Worm (Caenorhabditis elegans) whole organism, young adult: Measurements from ENCODE around the gene ifb-2.
A peak's percentile ranks its signal among the peaks of the same experiment; 100 is the strongest.

Experiments
- B0261.1 ChIP-seq: sonication (generic microtip); optimal IDR thresholded peaks from 2 replicates; lab custom pipeline; 2016; ENCODE audit warnings: mild to moderate bottlenecking, missing genetic modification characterization, moderate library complexity, missing compliant biosample characterization
- B0336.3 ChIP-seq: fragments of 200-800 bp; sonication (Bioruptor generic); IDR thresholded peaks from 2 replicates; pipeline ENCODE4 v1.3.6; 2022; ENCODE audit warnings: missing genetic modification characterization, missing compliant biosample characterization
- C17E4.6 ChIP-seq: fragments of 200-800 bp; sonication (Bioruptor generic); IDR thresholded peaks from 2 replicates; pipeline ENCODE4 v1.3.6; 2022; ENCODE audit warnings: missing genetic modification reagents, missing genetic modification characterization, missing compliant biosample characterization
- F33H1.4 ChIP-seq: fragments of 200-800 bp; sonication (Bioruptor generic); IDR thresholded peaks from 2 replicates; pipeline ENCODE4 v1.3.6; 2022; ENCODE audit warnings: missing genetic modification reagents, missing genetic modification characterization, missing compliant biosample characterization
- F37B4.10 ChIP-seq: fragments of 200-800 bp; sonication (Bioruptor generic); IDR thresholded peaks from 2 replicates; pipeline ENCODE4 v1.3.6; 2022; ENCODE audit warnings: missing genetic modification characterization, missing compliant biosample characterization
- F49E8.2 ChIP-seq: sonication (generic microtip); optimal IDR thresholded peaks from 3 replicates; lab custom pipeline; 2017; ENCODE audit warnings: missing genetic modification characterization, mild to moderate bottlenecking, missing compliant biosample characterization, antibody characterized with exemption, moderate library complexity; ENCODE audit not compliant: insufficient read depth
- F52B5.7 ChIP-seq: sonication (generic microtip); optimal IDR thresholded peaks from 2 replicates; lab custom pipeline; 2016; ENCODE audit warnings: mild to moderate bottlenecking, missing genetic modification characterization, missing compliant biosample characterization
- F55B11.4 ChIP-seq: sonication (generic microtip); optimal IDR thresholded peaks from 2 replicates; lab custom pipeline; 2016; ENCODE audit warnings: missing compliant biosample characterization, missing genetic modification characterization, borderline replicate concordance; ENCODE audit not compliant: insufficient read depth
- F57A8.1 ChIP-seq: fragments of 200-800 bp; sonication (Bioruptor generic); optimal IDR thresholded peaks from 2 replicates; lab custom pipeline; 2018; ENCODE audit warnings: mild to moderate bottlenecking, missing genetic modification characterization, moderate library complexity, missing compliant biosample characterization
- T26A5.8 ChIP-seq: sonication (generic microtip); optimal IDR thresholded peaks from 2 replicates; lab custom pipeline; 2016; ENCODE audit warnings: missing genetic modification characterization, missing compliant biosample characterization
- Y53F4B.3 ChIP-seq: fragments of 200-800 bp; sonication (Bioruptor generic); IDR thresholded peaks from 2 replicates; pipeline ENCODE4 v1.3.6; 2022; ENCODE audit warnings: missing genetic modification reagents, missing genetic modification characterization, missing compliant biosample characterization
- Y67H2A.10 ChIP-seq: fragments of 200-800 bp; sonication (Bioruptor generic); conservative IDR thresholded peaks from 2 replicates; pipeline ENCODE4 v1.3.6; 2022; ENCODE audit warnings: missing genetic modification reagents, missing genetic modification characterization, missing compliant biosample characterization
- Y95B8A.8 ChIP-seq: fragments of 200-800 bp; sonication (Bioruptor generic); IDR thresholded peaks from 2 replicates; pipeline ENCODE4 v1.3.6; 2022; ENCODE audit warnings: missing genetic modification reagents, missing genetic modification characterization, missing compliant biosample characterization
- ZK185.1 ChIP-seq: sonication (generic microtip); optimal IDR thresholded peaks from 2 replicates; lab custom pipeline; 2016; ENCODE audit warnings: mild to moderate bottlenecking, missing genetic modification characterization, missing compliant biosample characterization; ENCODE audit not compliant: poor library complexity, severe bottlenecking
- atf-7 ChIP-seq: sonication (generic microtip); optimal IDR thresholded peaks from 2 replicates; lab custom pipeline; 2017; ENCODE audit warnings: mild to moderate bottlenecking, missing genetic modification characterization, missing compliant biosample characterization
- athp-1 ChIP-seq: sonication (generic microtip); optimal IDR thresholded peaks from 2 replicates; lab custom pipeline; 2017; ENCODE audit warnings: mild to moderate bottlenecking, missing genetic modification characterization, missing compliant biosample characterization
- attf-3 ChIP-seq: fragments of 200-800 bp; sonication (Bioruptor generic); conservative IDR thresholded peaks from 2 replicates; pipeline ENCODE4 v1.3.6; 2022; ENCODE audit warnings: missing genetic modification reagents, missing genetic modification characterization, missing compliant biosample characterization
- attf-5 ChIP-seq: fragments of 200-800 bp; sonication (Bioruptor generic); optimal IDR thresholded peaks from 2 replicates; lab custom pipeline; 2018; ENCODE audit warnings: mild to moderate bottlenecking, missing genetic modification characterization, missing compliant biosample characterization
- ceh-27 ChIP-seq: fragments of 200-800 bp; sonication (Bioruptor generic); optimal IDR thresholded peaks from 2 replicates; lab custom pipeline; 2018; ENCODE audit warnings: mild to moderate bottlenecking, missing genetic modification characterization, moderate library complexity, missing compliant biosample characterization
- ceh-79 ChIP-seq: sonication (generic microtip); optimal IDR thresholded peaks from 2 replicates; lab custom pipeline; 2017; ENCODE audit warnings: mild to moderate bottlenecking, missing genetic modification characterization, missing compliant biosample characterization
- dpl-1 ChIP-seq: fragments of 150-350 bp; optimal IDR thresholded peaks from 2 replicates; lab custom pipeline; 2014; ENCODE audit warnings: missing biosample characterization, missing genetic modification reagents, missing genetic modification characterization
- efl-1 ChIP-seq: fragments of 150-350 bp; optimal IDR thresholded peaks from 2 replicates; lab custom pipeline; 2014; ENCODE audit warnings: missing biosample characterization, missing genetic modification reagents, missing genetic modification characterization
- him-1 ChIP-seq: sonication (generic microtip); optimal IDR thresholded peaks from 2 replicates; lab custom pipeline; 2016; ENCODE audit warnings: missing genotype, missing genetic modification reagents, missing genetic modification characterization, missing compliant biosample characterization
- hmg-1.2 ChIP-seq: fragments of 200-800 bp; sonication (Bioruptor generic); IDR thresholded peaks from 2 replicates; pipeline ENCODE4 v1.3.6; 2022; ENCODE audit warnings: missing genetic modification reagents, missing genetic modification characterization, missing compliant biosample characterization
- hmg-20 ChIP-seq: fragments of 200-800 bp; sonication (Bioruptor generic); IDR thresholded peaks from 2 replicates; pipeline ENCODE4 v1.3.6; 2022; ENCODE audit warnings: missing genetic modification reagents, missing genetic modification characterization, missing compliant biosample characterization
- hsf-1 ChIP-seq: fragments of 200-800 bp; sonication (Bioruptor generic); IDR thresholded peaks from 2 replicates; pipeline ENCODE4 v1.3.6; 2022; ENCODE audit warnings: missing genetic modification reagents, missing genetic modification characterization, missing compliant biosample characterization
- let-607 ChIP-seq, 2 experiments: fragments of 200-800 bp in 1 of 2; sonication (Bioruptor generic) in 1 of 2; sonication (generic microtip) in 1 of 2; optimal IDR thresholded peaks; 2 replicates each; lab custom pipeline; 2016 to 2018; ENCODE audit warnings: mild to moderate bottlenecking in 2 of 2, missing compliant biosample characterization in 2 of 2, missing genetic modification characterization in 2 of 2, moderate library complexity in 2 of 2, missing genotype in 1 of 2
- lin-26 ChIP-seq: fragments of 200-800 bp; sonication (Bioruptor generic); IDR thresholded peaks from 2 replicates; pipeline ENCODE4 v1.3.6; 2022; ENCODE audit warnings: missing genetic modification reagents, missing genetic modification characterization, missing compliant biosample characterization
- lin-40 ChIP-seq: sonication (generic microtip); optimal IDR thresholded peaks from 2 replicates; lab custom pipeline; 2016; ENCODE audit warnings: missing genetic modification characterization, mild to moderate bottlenecking, missing compliant biosample characterization, missing genotype, missing genetic modification reagents
- lin-54 ChIP-seq: fragments of 200-800 bp; sonication (Bioruptor generic); optimal IDR thresholded peaks from 2 replicates; lab custom pipeline; 2018; ENCODE audit warnings: mild to moderate bottlenecking, missing genetic modification characterization, missing compliant biosample characterization
- lsy-27 ChIP-seq: sonication (generic microtip); optimal IDR thresholded peaks from 2 replicates; lab custom pipeline; 2017; ENCODE audit warnings: missing genetic modification characterization, mild to moderate bottlenecking, missing compliant biosample characterization, antibody characterized with exemption, missing genotype, borderline replicate concordance; ENCODE audit not compliant: insufficient read depth
- madf-8 ChIP-seq: fragments of 200-800 bp; sonication (Bioruptor generic); conservative IDR thresholded peaks from 2 replicates; pipeline ENCODE4 v1.3.6; 2022; ENCODE audit warnings: missing genetic modification reagents, missing genetic modification characterization, missing compliant biosample characterization
- mel-28 ChIP-seq: sonication (generic microtip); optimal IDR thresholded peaks from 2 replicates; lab custom pipeline; 2016; ENCODE audit warnings: borderline replicate concordance, mild to moderate bottlenecking, missing genetic modification characterization, missing compliant biosample characterization
- nfya-1 ChIP-seq: sonication (generic microtip); optimal IDR thresholded peaks from 2 replicates; lab custom pipeline; 2017; ENCODE audit warnings: antibody characterized with exemption, missing compliant biosample characterization, missing genetic modification characterization, borderline replicate concordance; ENCODE audit not compliant: insufficient read depth
- nfya-2 ChIP-seq: fragments of 200-800 bp; sonication (Bioruptor generic); IDR thresholded peaks from 2 replicates; pipeline ENCODE4 v1.3.6; 2022; ENCODE audit warnings: missing genetic modification reagents, missing genetic modification characterization, missing compliant biosample characterization
- nhr-179 ChIP-seq: sonication (generic microtip); optimal IDR thresholded peaks from 2 replicates; lab custom pipeline; 2016; ENCODE audit warnings: mild to moderate bottlenecking, missing genetic modification characterization, missing compliant biosample characterization
- nhr-27 ChIP-seq: fragments of 200-800 bp; sonication (Bioruptor generic); optimal IDR thresholded peaks from 2 replicates; lab custom pipeline; 2018; ENCODE audit warnings: mild to moderate bottlenecking, missing genetic modification characterization, moderate library complexity, missing compliant biosample characterization
- nhr-90 ChIP-seq: sonication (generic microtip); optimal IDR thresholded peaks from 2 replicates; lab custom pipeline; 2016; ENCODE audit warnings: missing genotype, mild to moderate bottlenecking, missing genetic modification characterization, missing compliant biosample characterization
- pbrm-1 ChIP-seq: fragments of 200-800 bp; sonication (Bioruptor generic); IDR thresholded peaks from 2 replicates; pipeline ENCODE4 v1.3.6; 2022; ENCODE audit warnings: missing genetic modification reagents, missing genetic modification characterization, missing compliant biosample characterization
- rec-8 ChIP-seq, 2 experiments: sonication (generic microtip); optimal IDR thresholded peaks; 2 replicates each; lab custom pipeline; 2016; ENCODE audit warnings: mild to moderate bottlenecking in 2 of 2, missing genetic modification characterization in 2 of 2, missing genetic modification reagents in 2 of 2, missing genotype in 2 of 2, missing biosample characterization in 1 of 2, missing compliant biosample characterization in 1 of 2, moderate library complexity in 1 of 2
- sea-2 ChIP-seq: fragments of 200-800 bp; sonication (Bioruptor generic); IDR thresholded peaks from 2 replicates; pipeline ENCODE4 v1.3.6; 2022; ENCODE audit warnings: missing genetic modification characterization, missing compliant biosample characterization
- snpc-1.1 ChIP-seq: sonication (generic microtip); optimal IDR thresholded peaks from 2 replicates; lab custom pipeline; 2017; ENCODE audit warnings: missing genetic modification characterization, mild to moderate bottlenecking, missing compliant biosample characterization, antibody characterized with exemption, moderate library complexity, missing genotype, missing genetic modification reagents; ENCODE audit not compliant: insufficient read depth
- snpc-3.4 ChIP-seq: sonication (generic microtip); optimal IDR thresholded peaks from 2 replicates; lab custom pipeline; 2017; ENCODE audit warnings: missing genetic modification characterization, mild to moderate bottlenecking, missing compliant biosample characterization, antibody characterized with exemption, moderate library complexity, missing genotype, missing genetic modification reagents
- somi-1 ChIP-seq: fragments of 200-800 bp; sonication (Bioruptor generic); optimal IDR thresholded peaks from 2 replicates; lab custom pipeline; 2018; ENCODE audit warnings: mild to moderate bottlenecking, missing genetic modification characterization, missing compliant biosample characterization
- tlf-1 ChIP-seq: fragments of 200-800 bp; sonication (Bioruptor generic); optimal IDR thresholded peaks from 2 replicates; lab custom pipeline; 2018; ENCODE audit warnings: mild to moderate bottlenecking, missing genetic modification characterization, missing compliant biosample characterization
- ztf-18 ChIP-seq: sonication (generic microtip); optimal IDR thresholded peaks from 2 replicates; lab custom pipeline; 2016; ENCODE audit warnings: missing genotype, mild to moderate bottlenecking, missing genetic modification characterization, missing compliant biosample characterization
- ztf-26 ChIP-seq: sonication (generic microtip); optimal IDR thresholded peaks from 2 replicates; lab custom pipeline; 2017; ENCODE audit warnings: missing genetic modification characterization, missing compliant biosample characterization
- ztf-28 ChIP-seq: fragments of 200-800 bp; sonication (Bioruptor generic); IDR thresholded peaks from 2 replicates; pipeline ENCODE4 v1.3.6; 2022; ENCODE audit warnings: missing genetic modification reagents, missing genetic modification characterization, missing compliant biosample characterization

Gene ifb-2

ce11 chrII:5714807-5715206 lies 35.2 kb upstream of the ifb-2 start, which contains the start of the genes tiar-1 and lelo-4 (continued):
- TF ChIP-seq Y53F4B.3 (GFP tag; lab: Robert Waterston, UW): no peak
- no peak for TF ChIP-seq nhr-27
- TF ChIP-seq nfya-2: no peak
- TF ChIP-seq dpl-1 (GFP tag; lab: Kevin White, UChicago): peak; percentile 73
- TF ChIP-seq B0261.1 (tag; lab: Kevin White, UChicago): no peak
- no peak for TF ChIP-seq rec-8 (tag; optimal IDR thresholded peaks at IDR 0.05; lab: Kevin White, UChicago)
- TF ChIP-seq snpc-3.4: peak; percentile 72
- TF ChIP-seq madf-8: no peak
- no peak for TF ChIP-seq B0336.3 (GFP tag; lab: Robert Waterston, UW)
- no peak for TF ChIP-seq tlf-1
- no peak for TF ChIP-seq ztf-18
- TF ChIP-seq F55B11.4: no peak
- no peak for TF ChIP-seq snpc-1.1 (tag; lab: Kevin White, UChicago)
- TF ChIP-seq C17E4.6 (GFP tag; lab: Robert Waterston, UW): no peak
- TF ChIP-seq atf-7 (tag; lab: Kevin White, UChicago): no peak
- TF ChIP-seq sea-2 (GFP tag; lab: Robert Waterston, UW): no peak
- no peak for TF ChIP-seq ztf-28 (GFP tag; lab: Robert Waterston, UW)
- peak in 1 of 2 experiments; percentile 10 for TF ChIP-seq let-607 (tag; optimal IDR thresholded peaks at IDR 0.05; lab: Kevin White, UChicago)
- TF ChIP-seq somi-1 (GFP tag; lab: Kevin White, UChicago): no peak
- TF ChIP-seq F37B4.10 (GFP tag; lab: Robert Waterston, UW): no peak
- no peak for TF ChIP-seq T26A5.8 (tag; lab: Kevin White, UChicago)
- TF ChIP-seq nhr-179 (tag; lab: Kevin White, UChicago): no peak
- no peak for TF ChIP-seq F57A8.1 (GFP tag; lab: Kevin White, UChicago)
- peak; percentile 78 for TF ChIP-seq ceh-27 (GFP tag; lab: Kevin White, UChicago)
- TF ChIP-seq F52B5.7 (tag; lab: Kevin White, UChicago): no peak
- TF ChIP-seq hmg-20 (GFP tag; lab: Robert Waterston, UW): no peak
- peak; percentile 16 for TF ChIP-seq lin-40 (tag; lab: Kevin White, UChicago)
- TF ChIP-seq mel-28: no peak
- TF ChIP-seq athp-1 (tag; lab: Kevin White, UChicago): no peak
- TF ChIP-seq hsf-1 (GFP tag; lab: Robert Waterston, UW): no peak
- no peak for TF ChIP-seq nfya-1 (tag; lab: Kevin White, UChicago)
- TF ChIP-seq Y95B8A.8 (GFP tag; lab: Robert Waterston, UW): no peak
- TF ChIP-seq lin-26 (GFP tag; lab: Robert Waterston, UW): no peak
- peak; percentile 93 for TF ChIP-seq lin-54 (GFP tag; lab: Kevin White, UChicago)
- no peak for TF ChIP-seq him-1
- peak; percentile 64 for TF ChIP-seq attf-5 (GFP tag; lab: Kevin White, UChicago)
- TF ChIP-seq hmg-1.2: peak; percentile 43; the same call in 1 of the 2 replicates
- no peak for TF ChIP-seq attf-3 (GFP tag; lab: Robert Waterston, UW)
- TF ChIP-seq efl-1 (GFP tag; lab: Kevin White, UChicago): peak; percentile 72
- no peak for TF ChIP-seq ztf-26 (tag; lab: Kevin White, UChicago)
- no peak for TF ChIP-seq nhr-90 (tag; lab: Kevin White, UChicago)
- no peak for TF ChIP-seq ceh-79 (tag; lab: Kevin White, UChicago)
- peak; percentile 48 for TF ChIP-seq lsy-27
- TF ChIP-seq Y67H2A.10 (GFP tag; lab: Robert Waterston, UW): no peak
- no peak for TF ChIP-seq pbrm-1 (GFP tag; lab: Robert Waterston, UW)
- TF ChIP-seq ZK185.1 (tag; lab: Kevin White, UChicago): peak; percentile 29
- TF ChIP-seq F49E8.2 (tag; lab: Kevin White, UChicago): no peak
- TF ChIP-seq F33H1.4: no peak; the same call in 1 of the 2 replicates
